Worm (Caenorhabditis elegans) whole organism, young adult: ENCODE data around the gene H43E16.1.

Source experiments
- D2030.7 ChIP-seq: fragments of 200-800 bp; sonication (Bioruptor generic); IDR thresholded peaks from 2 replicates; pipeline ENCODE4 v1.3.6; 2022; ENCODE audit warnings: missing genetic modification reagents, missing genetic modification characterization, missing compliant biosample characterization
- F37B4.10 ChIP-seq: fragments of 200-800 bp; sonication (Bioruptor generic); IDR thresholded peaks from 2 replicates; pipeline ENCODE4 v1.3.6; 2022; ENCODE audit warnings: missing genetic modification characterization, missing compliant biosample characterization
- attf-5 ChIP-seq: fragments of 200-800 bp; sonication (Bioruptor generic); optimal IDR thresholded peaks from 2 replicates; lab custom pipeline; 2018; ENCODE audit warnings: mild to moderate bottlenecking, missing genetic modification characterization, missing compliant biosample characterization
- attf-6 ChIP-seq: fragments of 200-800 bp; sonication (Bioruptor generic); IDR thresholded peaks from 2 replicates; pipeline ENCODE4 v1.3.6; 2022; ENCODE audit warnings: missing genetic modification reagents, missing genetic modification characterization, missing compliant biosample characterization
- cebp-2 ChIP-seq: fragments of 200-800 bp; sonication (Bioruptor generic); IDR thresholded peaks from 2 replicates; pipeline ENCODE4 v1.3.6; 2022; ENCODE audit warnings: missing genetic modification characterization, missing compliant biosample characterization
- dpl-1 ChIP-seq: fragments of 150-350 bp; optimal IDR thresholded peaks from 2 replicates; lab custom pipeline; 2014; ENCODE audit warnings: missing biosample characterization, missing genetic modification reagents, missing genetic modification characterization
- nhr-27 ChIP-seq: fragments of 200-800 bp; sonication (Bioruptor generic); optimal IDR thresholded peaks from 2 replicates; lab custom pipeline; 2018; ENCODE audit warnings: mild to moderate bottlenecking, missing genetic modification characterization, moderate library complexity, missing compliant biosample characterization
- tbx-9 ChIP-seq: sonication (generic microtip); optimal IDR thresholded peaks from 2 replicates; lab custom pipeline; 2016; ENCODE audit warnings: borderline replicate concordance, missing genetic modification characterization, inconsistent platforms, missing compliant biosample characterization
- unc-130 ChIP-seq: sonication (generic microtip); optimal IDR thresholded peaks from 2 replicates; lab custom pipeline; 2016; ENCODE audit warnings: missing genetic modification reagents, missing genetic modification characterization, missing compliant biosample characterization
- ztf-18 ChIP-seq: sonication (generic microtip); optimal IDR thresholded peaks from 2 replicates; lab custom pipeline; 2016; ENCODE audit warnings: missing genotype, mild to moderate bottlenecking, missing genetic modification characterization, missing compliant biosample characterization
- ztf-25 ChIP-seq: fragments of 200-800 bp; sonication (Bioruptor generic); IDR thresholded peaks from 2 replicates; pipeline ENCODE4 v1.3.6; 2022; ENCODE audit warnings: missing genetic modification reagents, missing genetic modification characterization, missing compliant biosample characterization

DNA sequence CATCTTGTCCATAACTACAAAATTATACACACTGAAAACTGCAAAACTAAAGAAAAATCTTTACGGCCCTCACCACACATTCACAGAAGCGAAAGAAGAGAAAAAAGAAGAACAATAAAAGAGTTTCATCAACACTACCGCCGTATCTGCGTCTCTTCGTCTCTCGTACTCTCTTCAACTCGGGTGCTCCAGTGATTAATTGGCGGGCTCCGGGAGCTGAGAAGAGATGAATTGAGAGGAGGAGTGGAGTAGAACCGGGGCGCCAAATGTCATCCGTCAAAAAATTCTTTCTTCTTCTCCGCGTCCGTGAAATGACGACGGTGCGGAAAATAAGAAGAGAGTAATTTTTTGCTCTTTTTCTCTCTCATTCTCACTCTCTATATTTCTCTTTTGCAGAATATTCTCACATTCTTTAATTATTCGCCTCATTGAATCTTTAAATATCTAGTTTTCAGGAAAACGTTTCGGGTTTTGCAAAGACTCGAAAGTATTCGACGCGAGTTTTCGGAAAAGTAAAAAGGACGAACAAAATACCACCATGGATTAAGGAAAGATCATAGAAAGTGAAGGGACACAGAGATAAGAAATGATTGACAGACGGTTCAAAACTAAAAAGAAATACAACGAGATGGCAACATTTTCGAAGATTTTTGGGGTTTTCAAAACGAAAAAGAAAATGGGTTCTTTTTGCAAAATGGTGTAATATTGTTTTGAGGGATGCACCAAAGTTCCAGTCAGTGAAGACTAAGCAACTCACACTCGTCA lies 33.6 kb downstream of the H43E16.1 start:
- TF ChIP-seq D2030.7 (no peak), tbx-9 (tag; lab: Kevin White, UChicago) (no peak), ztf-25 (GFP tag; lab: Robert Waterston, UW) (no peak), cebp-2 (no peak), nhr-27 (tag; lab: Kevin White, UChicago) (no peak), dpl-1 (GFP tag; lab: Kevin White, UChicago) (no peak), attf-5 (GFP tag; lab: Kevin White, UChicago) (no peak), ztf-18 (tag; lab: Kevin White, UChicago) (no peak), F37B4.10 (GFP tag; lab: Robert Waterston, UW) (no peak), unc-130 (GFP tag; lab: Kevin White, UChicago) (no peak), attf-6 (no peak)
